Worm (Caenorhabditis elegans) whole organism, L2 larva: ENCODE measurements around the gene best-13.
A peak's percentile ranks its signal among the peaks of the same experiment; 100 is the strongest.

ENCODE experiments used
- F13H6.1 ChIP-seq: sonication (generic microtip); optimal IDR thresholded peaks from 2 replicates; lab custom pipeline; 2016; ENCODE audit warnings: missing genetic modification characterization, missing compliant biosample characterization
- R02D3.7 ChIP-seq: fragments of 150-350 bp; optimal IDR thresholded peaks from 2 replicates; lab custom pipeline; 2014; ENCODE audit warnings: missing biosample characterization, missing genetic modification characterization
- Y55F3AM.14 ChIP-seq: fragments of 200-800 bp; sonication (Bioruptor generic); optimal IDR thresholded peaks from 2 replicates; lab custom pipeline; 2018; ENCODE audit warnings: mild to moderate bottlenecking, missing genetic modification characterization, missing compliant biosample characterization
- ZK546.5 ChIP-seq: sonication (generic microtip); optimal IDR thresholded peaks from 2 replicates; lab custom pipeline; 2017; ENCODE audit warnings: missing biosample characterization, missing genetic modification characterization
- alr-1 ChIP-seq: fragments of 150-350 bp; optimal IDR thresholded peaks from 2 replicates; lab custom pipeline; 2014; ENCODE audit warnings: missing biosample characterization, missing genetic modification characterization
- aly-2 ChIP-seq: fragments of 150-350 bp; optimal IDR thresholded peaks from 2 replicates; lab custom pipeline; 2014; ENCODE audit warnings: missing biosample characterization, missing genetic modification characterization
- ceh-16 ChIP-seq: fragments of 150-350 bp; optimal IDR thresholded peaks from 2 replicates; lab custom pipeline; 2014; ENCODE audit warnings: missing biosample characterization, missing genetic modification characterization
- crh-2 ChIP-seq: sonication (generic microtip); optimal IDR thresholded peaks from 2 replicates; lab custom pipeline; 2017; ENCODE audit warnings: missing biosample characterization, missing genetic modification characterization
- dmd-4 ChIP-seq: sonication (generic microtip); optimal IDR thresholded peaks from 2 replicates; lab custom pipeline; 2017; ENCODE audit warnings: missing biosample characterization, missing genetic modification characterization
- elt-1 ChIP-seq: fragments of 150-350 bp; optimal IDR thresholded peaks from 2 replicates; lab custom pipeline; 2014; ENCODE audit warnings: missing biosample characterization, missing genetic modification characterization
- fos-1 ChIP-seq: fragments of 150-350 bp; optimal IDR thresholded peaks from 2 replicates; lab custom pipeline; 2014; ENCODE audit warnings: missing biosample characterization, missing genetic modification characterization
- gmeb-1 ChIP-seq: fragments of 150-350 bp; optimal IDR thresholded peaks from 2 replicates; lab custom pipeline; 2014; ENCODE audit warnings: missing biosample characterization, missing genetic modification characterization
- lin-13 ChIP-seq: fragments of 150-350 bp; optimal IDR thresholded peaks from 2 replicates; lab custom pipeline; 2014; ENCODE audit warnings: missing biosample characterization, missing genetic modification reagents, missing genetic modification characterization
- lin-39 ChIP-seq: fragments of 150-350 bp; optimal IDR thresholded peaks from 2 replicates; lab custom pipeline; 2014; ENCODE audit warnings: missing biosample characterization, missing genetic modification reagents, missing genetic modification characterization
- lsy-2 ChIP-seq, 2 experiments: fragments of 150-350 bp in 1 of 2; sonication (generic microtip) in 1 of 2; optimal IDR thresholded peaks; 2 replicates each; lab custom pipeline; 2014 to 2017; ENCODE audit warnings: missing biosample characterization in 2 of 2, missing genetic modification characterization in 2 of 2
- mab-5 ChIP-seq: fragments of 150-350 bp; optimal IDR thresholded peaks from 2 replicates; lab custom pipeline; 2014; ENCODE audit warnings: missing biosample characterization, missing genetic modification characterization
- mbf-1 ChIP-seq: sonication (generic microtip); optimal IDR thresholded peaks from 2 replicates; lab custom pipeline; 2017; ENCODE audit warnings: missing biosample characterization, missing genetic modification characterization
- mdl-1 ChIP-seq, 2 experiments: fragments of 150-350 bp in 1 of 2; sonication (generic microtip) in 1 of 2; optimal IDR thresholded peaks; 2 replicates each; lab custom pipeline; 2017; ENCODE audit warnings: missing biosample characterization in 2 of 2, missing genetic modification characterization in 2 of 2
- nhr-10 ChIP-seq: sonication (generic microtip); optimal IDR thresholded peaks from 2 replicates; lab custom pipeline; 2017; ENCODE audit warnings: missing biosample characterization, missing genetic modification characterization
- nhr-12 ChIP-seq: fragments of 150-350 bp; optimal IDR thresholded peaks from 2 replicates; lab custom pipeline; 2014; ENCODE audit warnings: missing biosample characterization, missing genetic modification characterization
- nhr-21 ChIP-seq: fragments of 150-350 bp; optimal IDR thresholded peaks from 2 replicates; lab custom pipeline; 2014; ENCODE audit warnings: missing biosample characterization, missing genetic modification characterization
- nhr-23 ChIP-seq: fragments of 150-350 bp; optimal IDR thresholded peaks from 2 replicates; lab custom pipeline; 2014; ENCODE audit warnings: missing biosample characterization, missing genetic modification reagents, missing genetic modification characterization
- nhr-237 ChIP-seq: fragments of 150-350 bp; optimal IDR thresholded peaks from 2 replicates; lab custom pipeline; 2014; ENCODE audit warnings: missing biosample characterization, missing genetic modification characterization
- nhr-25 ChIP-seq: fragments of 150-350 bp; sonication (generic microtip); optimal IDR thresholded peaks from 3 replicates; lab custom pipeline; 2014; ENCODE audit warnings: missing biosample characterization, missing genetic modification characterization
- nhr-6 ChIP-seq: fragments of 150-350 bp; optimal IDR thresholded peaks from 2 replicates; lab custom pipeline; 2014; ENCODE audit warnings: missing biosample characterization, missing genetic modification characterization
- sem-4 ChIP-seq: fragments of 150-350 bp; optimal IDR thresholded peaks from 2 replicates; lab custom pipeline; 2014; ENCODE audit warnings: missing biosample characterization, missing genetic modification reagents, missing genetic modification characterization
- skn-1 ChIP-seq: sonication (generic microtip); optimal IDR thresholded peaks from 2 replicates; lab custom pipeline; 2017; ENCODE audit warnings: missing biosample characterization, missing genetic modification characterization
- sma-9 ChIP-seq, 2 experiments: fragments of 150-350 bp in 1 of 2; sonication (generic microtip) in 1 of 2; optimal IDR thresholded peaks; 2 replicates each; lab custom pipeline; 2014 to 2016; ENCODE audit warnings: missing genetic modification characterization in 2 of 2, mild to moderate bottlenecking in 1 of 2, missing biosample characterization in 1 of 2, missing compliant biosample characterization in 1 of 2, missing genetic modification reagents in 1 of 2, moderate library complexity in 1 of 2
- snpc-4 ChIP-seq: fragments of 150-350 bp; optimal IDR thresholded peaks from 2 replicates; lab custom pipeline; 2014; ENCODE audit warnings: missing biosample characterization, missing genetic modification characterization
- unc-39 ChIP-seq: fragments of 150-350 bp; optimal IDR thresholded peaks from 2 replicates; lab custom pipeline; 2014; ENCODE audit warnings: missing biosample characterization, missing genetic modification characterization
- unc-55 ChIP-seq: fragments of 150-350 bp; sonication (generic microtip); optimal IDR thresholded peaks from 3 replicates; lab custom pipeline; 2014; ENCODE audit warnings: missing biosample characterization, missing genetic modification reagents, missing genetic modification characterization
- ztf-1 ChIP-seq: fragments of 200-800 bp; sonication (Bioruptor generic); conservative IDR thresholded peaks from 2 replicates; pipeline ENCODE4 v1.3.6; 2022; ENCODE audit warnings: missing genetic modification characterization, missing compliant biosample characterization
- ztf-4 ChIP-seq: fragments of 150-350 bp; optimal IDR thresholded peaks from 2 replicates; lab custom pipeline; 2014; ENCODE audit warnings: missing biosample characterization, missing genetic modification characterization

Gene best-13

ce11 chrIV:9915128-9915527, 11.4 kb downstream of the best-13 start:
- TF ChIP-seq snpc-4 (tag; lab: Kevin White, UChicago), result no peak
- no peak for TF ChIP-seq mab-5 (tag; lab: Kevin White, UChicago)
- TF ChIP-seq nhr-12 (tag; lab: Kevin White, UChicago), result no peak
- TF ChIP-seq dmd-4 (tag; lab: Kevin White, UChicago), result no peak
- TF ChIP-seq nhr-10, result no peak

DNA sequence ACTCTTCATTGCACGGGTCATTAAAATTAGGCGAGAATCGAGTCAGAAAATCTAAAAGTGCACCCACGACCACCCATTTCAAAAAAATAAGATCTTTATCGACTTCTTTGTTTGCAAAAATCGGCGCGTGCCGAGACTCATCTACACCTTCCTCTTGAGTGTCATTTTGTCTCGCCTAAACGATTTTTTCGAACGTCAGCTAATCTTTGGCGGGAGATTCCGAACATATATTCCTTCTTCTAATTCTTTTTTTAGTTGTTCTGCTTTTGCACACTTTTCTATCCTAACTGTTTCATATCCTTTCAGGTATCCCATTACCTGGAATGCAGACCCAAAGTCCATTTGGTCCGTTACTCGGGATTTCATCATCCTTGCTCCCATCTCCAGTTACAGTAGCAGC, 12.5 kb downstream of the best-13 start, which contains the start of gene bed-3:
Gene bed-3, plus strand, starts transcription at position 301 of the 400 bp plus-strand sequence.
- no peak for TF ChIP-seq skn-1
- no peak for TF ChIP-seq mbf-1 (tag; lab: Kevin White, UChicago)
- TF ChIP-seq nhr-237 (tag; lab: Kevin White, UChicago), result no peak
- no peak for TF ChIP-seq lin-39 (tag; lab: Kevin White, UChicago)
- TF ChIP-seq ztf-4 (tag; lab: Kevin White, UChicago), result no peak
- no peak for TF ChIP-seq alr-1 (tag; lab: Kevin White, UChicago)
- TF ChIP-seq nhr-21 (tag; lab: Kevin White, UChicago), result no peak
- no peak for TF ChIP-seq crh-2 (tag; lab: Kevin White, UChicago)
- TF ChIP-seq ceh-16 (tag; lab: Kevin White, UChicago), result no peak
- TF ChIP-seq unc-39 (tag; lab: Kevin White, UChicago), result no peak
- no peak for TF ChIP-seq ztf-1 (GFP tag; lab: Robert Waterston, UW)
- no peak for TF ChIP-seq sma-9 (GFP tag; optimal IDR thresholded peaks at IDR 0.05; lab: Kevin White, UChicago)
- TF ChIP-seq sma-9 (tag; optimal IDR thresholded peaks at IDR 0.05; lab: Kevin White, UChicago), result no peak
- no peak for TF ChIP-seq F13H6.1 (tag; lab: Kevin White, UChicago)
- no peak for TF ChIP-seq elt-1 (tag; lab: Kevin White, UChicago)
- no peak for TF ChIP-seq gmeb-1 (tag; lab: Kevin White, UChicago)
- no peak for TF ChIP-seq mdl-1 (tag; optimal IDR thresholded peaks at IDR 0.05; lab: Kevin White, UChicago)
- no peak for TF ChIP-seq unc-55
- TF ChIP-seq R02D3.7 (tag; lab: Kevin White, UChicago), result no peak
- TF ChIP-seq, all 48 proteins: peak for 0

- TF ChIP-seq Y55F3AM.14 (GFP tag; lab: Kevin White, UChicago) (peak; percentile 16), nhr-21 (tag; lab: Kevin White, UChicago) (no peak), nhr-25 (peak; percentile 45)
These were observed 14.3 kb downstream of the best-13 start for ce11 chrIV:9918021-9918420.

ce11 chrIV:9920426-9920825, 16.7 kb downstream of the best-13 start:
- TF ChIP-seq nhr-25 (no peak), nhr-6 (tag; lab: Kevin White, UChicago) (no peak), aly-2 (tag; lab: Kevin White, UChicago) (no peak), gmeb-1 (tag; lab: Kevin White, UChicago) (no peak), sma-9 (GFP tag; optimal IDR thresholded peaks at IDR 0.05; lab: Kevin White, UChicago) (no peak), sma-9 (tag; optimal IDR thresholded peaks at IDR 0.05; lab: Kevin White, UChicago) (no peak), nhr-23 (tag; lab: Kevin White, UChicago) (no peak), unc-39 (tag; lab: Kevin White, UChicago) (no peak), lsy-2 (tag; optimal IDR thresholded peaks at IDR 0.05; lab: Kevin White, UChicago) (no peak), ZK546.5 (tag; lab: Kevin White, UChicago) (no peak), lin-39 (tag; lab: Kevin White, UChicago) (no peak), fos-1 (tag; lab: Kevin White, UChicago) (no peak)

ce11 chrIV:9924419-9924818, 20.7 kb downstream of the best-13 start:
- TF ChIP-seq nhr-6 (tag; lab: Kevin White, UChicago) (no peak), mbf-1 (tag; lab: Kevin White, UChicago) (no peak), ceh-16 (tag; lab: Kevin White, UChicago) (no peak), sem-4 (tag; lab: Kevin White, UChicago) (no peak), lin-13 (GFP tag; lab: Kevin White, UChicago) (no peak), lsy-2 (tag; optimal IDR thresholded peaks at IDR 0.05; lab: Kevin White, UChicago) (no peak), nhr-23 (tag; lab: Kevin White, UChicago) (no peak), F13H6.1 (tag; lab: Kevin White, UChicago) (no peak)
